Worm (Caenorhabditis elegans) whole organism, early embryonic: ENCODE results near the gene fbxb-7.

Source experiments
- B0310.2 ChIP-seq: sonication (generic microtip); optimal IDR thresholded peaks from 2 replicates; lab custom pipeline; 2016; ENCODE audit warnings: mild to moderate bottlenecking, missing genetic modification characterization, missing compliant biosample characterization
- F13C5.2 ChIP-seq: sonication (generic microtip); optimal IDR thresholded peaks from 2 replicates; lab custom pipeline; 2017; ENCODE audit warnings: mild to moderate bottlenecking, missing genetic modification characterization, inconsistent platforms, missing compliant biosample characterization
- aly-1 ChIP-seq: sonication (generic microtip); optimal IDR thresholded peaks from 2 replicates; lab custom pipeline; 2016; ENCODE audit warnings: missing genetic modification characterization, missing compliant biosample characterization
- ama-1 ChIP-seq: fragments of 150-350 bp; optimal IDR thresholded peaks from 2 replicates; lab custom pipeline; 2014
- ceh-13 ChIP-seq: fragments of 200-800 bp; sonication (Bioruptor generic); optimal IDR thresholded peaks from 2 replicates; lab custom pipeline; 2018; ENCODE audit warnings: mild to moderate bottlenecking, missing genetic modification characterization, missing compliant biosample characterization
- ceh-36 ChIP-seq: sonication (generic microtip); optimal IDR thresholded peaks from 2 replicates; lab custom pipeline; 2016; ENCODE audit warnings: missing genetic modification characterization, inconsistent platforms, missing compliant biosample characterization
- ets-7 ChIP-seq: sonication (generic microtip); optimal IDR thresholded peaks from 2 replicates; lab custom pipeline; 2016; ENCODE audit warnings: missing genotype, missing genetic modification characterization, missing compliant biosample characterization
- flt-1 ChIP-seq: fragments of 200-800 bp; sonication (Bioruptor generic); IDR thresholded peaks from 2 replicates; pipeline ENCODE4 v1.3.6; 2022; ENCODE audit warnings: missing genetic modification characterization, missing compliant biosample characterization
- hmbx-1 ChIP-seq: sonication (generic microtip); optimal IDR thresholded peaks from 2 replicates; lab custom pipeline; 2016; ENCODE audit warnings: mild to moderate bottlenecking, missing genetic modification characterization, missing compliant biosample characterization
- hmg-4 ChIP-seq: fragments of 200-800 bp; sonication (Bioruptor generic); optimal IDR thresholded peaks from 2 replicates; lab custom pipeline; 2018; ENCODE audit warnings: mild to moderate bottlenecking, missing genetic modification characterization, missing compliant biosample characterization
- hnd-1 ChIP-seq: sonication (generic microtip); optimal IDR thresholded peaks from 2 replicates; lab custom pipeline; 2016; ENCODE audit warnings: missing genetic modification characterization, missing compliant biosample characterization
- pes-1 ChIP-seq: fragments of 200-800 bp; sonication (Bioruptor generic); IDR thresholded peaks from 2 replicates; pipeline ENCODE4 v1.3.6; 2022; ENCODE audit warnings: missing genetic modification reagents, missing genetic modification characterization, missing compliant biosample characterization
- scrt-1 ChIP-seq: fragments of 200-800 bp; sonication (Bioruptor generic); IDR thresholded peaks from 2 replicates; pipeline ENCODE4 v1.3.6; 2022; ENCODE audit warnings: missing genetic modification characterization, missing compliant biosample characterization
- sea-1 ChIP-seq: fragments of 200-800 bp; sonication (Bioruptor generic); conservative IDR thresholded peaks from 2 replicates; pipeline ENCODE4 v1.3.6; 2022; ENCODE audit warnings: missing genetic modification characterization, missing compliant biosample characterization
- tbx-11 ChIP-seq: fragments of 200-800 bp; sonication (Bioruptor generic); IDR thresholded peaks from 2 replicates; pipeline ENCODE4 v1.3.6; 2022; ENCODE audit warnings: missing genetic modification characterization, missing compliant biosample characterization
- tbx-37 ChIP-seq: fragments of 200-800 bp; sonication (Bioruptor generic); conservative IDR thresholded peaks from 2 replicates; pipeline ENCODE4 v1.3.6; 2022; ENCODE audit warnings: missing genetic modification reagents, missing genetic modification characterization, missing compliant biosample characterization
- tra-4 ChIP-seq: sonication (generic microtip); optimal IDR thresholded peaks from 2 replicates; lab custom pipeline; 2017; ENCODE audit warnings: missing genetic modification characterization, missing compliant biosample characterization

Gene fbxb-7

ce11 chrV:17377140-17377539 lies at the start of gene fbxb-7:
TSS of gene fbxb-7 (plus strand) at chrV:17377406.
- TF ChIP-seq B0310.2 (tag; lab: Kevin White, UChicago) (no peak), hmg-4 (GFP tag; lab: Kevin White, UChicago) (no peak), scrt-1 (GFP tag; lab: Robert Waterston, UW) (no peak), ceh-36 (tag; lab: Kevin White, UChicago) (no peak), flt-1 (GFP tag; lab: Robert Waterston, UW) (no peak)

ce11 chrV:17327867-17328266 lies 49.3 kb upstream of the fbxb-7 start, which contains the start of gene sdz-16:
TSS of gene sdz-16 (minus strand) at chrV:17327967.
- TF ChIP-seq aly-1 (tag; lab: Kevin White, UChicago) (no peak), tbx-37 (GFP tag; lab: Robert Waterston, UW) (no peak), ama-1 (no peak), ceh-36 (tag; lab: Kevin White, UChicago) (no peak), sea-1 (GFP tag; lab: Robert Waterston, UW) (no peak), hmbx-1 (tag; lab: Kevin White, UChicago) (no peak), hmg-4 (GFP tag; lab: Kevin White, UChicago) (no peak), ets-7 (tag; lab: Kevin White, UChicago) (no peak), scrt-1 (GFP tag; lab: Robert Waterston, UW) (no peak)

DNA sequence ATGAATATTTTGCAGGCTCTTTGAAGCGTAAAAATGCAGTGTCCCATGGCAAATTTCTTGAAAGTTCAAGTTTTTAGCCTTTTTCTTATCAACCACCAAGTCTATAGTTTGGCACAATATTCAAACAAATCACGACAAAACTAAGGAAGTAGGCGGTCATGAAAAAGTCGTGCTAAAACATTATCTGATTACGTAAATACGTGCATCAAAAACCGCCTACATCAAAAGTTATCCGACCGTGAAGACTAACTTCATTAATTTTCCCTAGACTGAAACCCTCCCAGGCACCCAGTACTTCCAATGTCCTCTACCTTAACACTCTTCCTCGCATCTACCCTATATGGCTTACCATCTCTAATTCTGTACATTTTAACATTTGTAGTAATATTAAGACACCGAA lies 48.7 kb upstream of the fbxb-7 start, which contains the start of gene srg-44:
TSS of gene srg-44 (plus strand) at position 301 of the 400 bp plus-strand sequence.
- no peak for TF ChIP-seq sea-1 (GFP tag; lab: Robert Waterston, UW)
- no peak for TF ChIP-seq aly-1 (tag; lab: Kevin White, UChicago)
- no peak for TF ChIP-seq hmbx-1 (tag; lab: Kevin White, UChicago)
- no peak for TF ChIP-seq ceh-36 (tag; lab: Kevin White, UChicago)
- TF ChIP-seq flt-1 (GFP tag; lab: Robert Waterston, UW): no peak
- TF ChIP-seq ets-7 (tag; lab: Kevin White, UChicago): no peak
- no peak for TF ChIP-seq tbx-11 (GFP tag; lab: Robert Waterston, UW)
- no peak for TF ChIP-seq tbx-37 (GFP tag; lab: Robert Waterston, UW)
- no peak for TF ChIP-seq ceh-13 (GFP tag; lab: Kevin White, UChicago)
- no peak for TF ChIP-seq pes-1 (GFP tag; lab: Robert Waterston, UW)
- no peak for TF ChIP-seq scrt-1 (GFP tag; lab: Robert Waterston, UW)
- TF ChIP-seq tra-4: no peak
- no peak for TF ChIP-seq ama-1
- TF ChIP-seq hmg-4 (GFP tag; lab: Kevin White, UChicago): no peak
- TF ChIP-seq F13C5.2 (tag; lab: Kevin White, UChicago): no peak
- TF ChIP-seq hnd-1 (tag; lab: Kevin White, UChicago): no peak
- no peak for TF ChIP-seq B0310.2 (tag; lab: Kevin White, UChicago)

DNA sequence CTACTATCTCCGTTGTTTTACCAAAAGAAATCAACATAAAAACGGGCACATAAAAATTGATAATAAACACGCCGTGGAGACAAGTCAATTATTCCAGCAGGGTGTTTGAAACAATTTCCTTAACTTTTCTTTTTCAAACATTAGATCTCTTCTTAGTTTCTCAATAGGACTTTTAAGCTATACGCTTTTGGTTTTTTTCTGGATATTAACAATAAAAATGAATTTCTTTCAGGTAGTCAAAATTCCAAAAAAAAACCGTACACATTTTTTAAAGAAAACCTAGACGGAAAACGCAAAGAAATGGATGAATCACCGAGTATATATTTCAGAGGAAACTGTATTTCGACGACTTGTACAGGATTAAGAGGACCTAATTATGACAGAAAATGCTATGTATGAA lies 45.9 kb upstream of the fbxb-7 start, which contains the start of gene fbxa-185:
TSS of gene fbxa-185 (plus strand) at position 301 of the 400 bp plus-strand sequence.
- no peak for TF ChIP-seq hmg-4 (GFP tag; lab: Kevin White, UChicago)
- no peak for TF ChIP-seq scrt-1 (GFP tag; lab: Robert Waterston, UW)
- TF ChIP-seq ama-1: no peak
- TF ChIP-seq tbx-11 (GFP tag; lab: Robert Waterston, UW): no peak
- no peak for TF ChIP-seq B0310.2 (tag; lab: Kevin White, UChicago)
- no peak for TF ChIP-seq tra-4
- no peak for TF ChIP-seq sea-1 (GFP tag; lab: Robert Waterston, UW)
- no peak for TF ChIP-seq ceh-13 (GFP tag; lab: Kevin White, UChicago)
- no peak for TF ChIP-seq pes-1 (GFP tag; lab: Robert Waterston, UW)
- TF ChIP-seq hmbx-1 (tag; lab: Kevin White, UChicago): no peak
- no peak for TF ChIP-seq tbx-37 (GFP tag; lab: Robert Waterston, UW)

DNA sequence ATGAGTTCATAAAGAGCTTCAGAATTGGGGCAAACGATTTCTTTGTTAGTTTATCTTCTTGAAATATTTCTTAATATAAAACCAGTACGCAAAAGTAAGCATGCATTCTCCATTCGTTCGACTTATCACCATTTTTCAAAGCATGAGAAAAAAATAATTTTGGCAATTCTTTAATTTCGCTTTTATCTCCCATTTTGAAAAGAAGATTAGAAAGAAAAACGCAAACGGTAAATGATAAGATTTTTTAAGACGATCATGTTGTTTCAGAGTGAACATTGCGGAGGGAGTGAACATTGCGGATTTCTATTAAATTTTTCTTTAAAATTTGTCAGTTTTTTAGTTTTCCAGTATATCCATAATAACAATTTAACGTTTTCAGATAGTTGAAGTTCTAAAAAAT lies 37.9 kb upstream of the fbxb-7 start:
- TF ChIP-seq ama-1 (no peak), flt-1 (GFP tag; lab: Robert Waterston, UW) (no peak), tbx-11 (GFP tag; lab: Robert Waterston, UW) (no peak), pes-1 (GFP tag; lab: Robert Waterston, UW) (no peak), F13C5.2 (tag; lab: Kevin White, UChicago) (no peak), hnd-1 (tag; lab: Kevin White, UChicago) (no peak)

- no peak for TF ChIP-seq aly-1 (tag; lab: Kevin White, UChicago)
Observed at ce11 chrV:17344876-17345275, 32.3 kb upstream of the fbxb-7 start, which contains the start of the genes fbxa-188 and fbxa-189. TSS of gene fbxa-188 (minus strand) at chrV:17344926. TSS of gene fbxa-189 (plus strand) at chrV:17345214.

ce11 chrV:17347602-17348001 lies 29.6 kb upstream of the fbxb-7 start, which contains the start of gene skr-5:
TSS of gene skr-5 (plus strand) at chrV:17347902.
- no peak for TF ChIP-seq flt-1 (GFP tag; lab: Robert Waterston, UW)

- TF ChIP-seq flt-1 (GFP tag; lab: Robert Waterston, UW): no peak
- no peak for TF ChIP-seq F13C5.2 (tag; lab: Kevin White, UChicago)
- TF ChIP-seq tbx-11 (GFP tag; lab: Robert Waterston, UW): no peak
- no peak for TF ChIP-seq scrt-1 (GFP tag; lab: Robert Waterston, UW)
- TF ChIP-seq ama-1: no peak
- TF ChIP-seq B0310.2 (tag; lab: Kevin White, UChicago): no peak
- TF ChIP-seq ceh-36 (tag; lab: Kevin White, UChicago): no peak
- TF ChIP-seq ets-7 (tag; lab: Kevin White, UChicago): no peak
Observed at ce11 chrV:17350093-17350492, 27.1 kb upstream of the fbxb-7 start, which contains the start of gene lsy-27. TSS of gene lsy-27 (minus strand) at chrV:17350193.
